Fruit fly (Drosophila melanogaster): ENCODE measurements around the gene CG31245.

DNA sequence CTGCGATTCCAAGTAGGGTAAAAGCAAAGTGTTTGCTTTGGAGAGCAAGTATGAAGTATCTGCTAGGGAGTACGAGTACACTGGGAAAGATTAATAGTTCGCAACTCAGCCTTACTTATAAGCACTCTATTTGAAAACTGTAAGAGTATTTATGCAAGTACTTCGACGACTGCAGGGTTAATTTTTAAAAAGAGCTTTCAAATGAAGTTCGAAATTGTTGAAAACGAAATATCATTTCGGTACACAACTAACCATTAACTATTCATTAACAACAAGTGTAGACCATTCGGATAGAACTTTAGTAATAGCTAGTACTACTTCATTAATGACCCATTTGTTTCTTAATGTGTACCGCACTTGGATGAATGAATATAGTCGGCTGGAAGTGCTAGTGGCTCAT is 6.3 kb upstream of the CG31245 start:
- TF ChIP-seq CG8478 (optimal IDR thresholded peaks at IDR 0.05) = no peak
- TF ChIP-seq CTCF (optimal IDR thresholded peaks at IDR 0.05) = no peak

Data from S2 (cell line).